Fruit fly (Drosophila melanogaster): ENCODE data around the gene CG14115.
A peak's percentile ranks its signal among the peaks of the same experiment; 100 is the strongest.

CG14115 gene

DNA sequence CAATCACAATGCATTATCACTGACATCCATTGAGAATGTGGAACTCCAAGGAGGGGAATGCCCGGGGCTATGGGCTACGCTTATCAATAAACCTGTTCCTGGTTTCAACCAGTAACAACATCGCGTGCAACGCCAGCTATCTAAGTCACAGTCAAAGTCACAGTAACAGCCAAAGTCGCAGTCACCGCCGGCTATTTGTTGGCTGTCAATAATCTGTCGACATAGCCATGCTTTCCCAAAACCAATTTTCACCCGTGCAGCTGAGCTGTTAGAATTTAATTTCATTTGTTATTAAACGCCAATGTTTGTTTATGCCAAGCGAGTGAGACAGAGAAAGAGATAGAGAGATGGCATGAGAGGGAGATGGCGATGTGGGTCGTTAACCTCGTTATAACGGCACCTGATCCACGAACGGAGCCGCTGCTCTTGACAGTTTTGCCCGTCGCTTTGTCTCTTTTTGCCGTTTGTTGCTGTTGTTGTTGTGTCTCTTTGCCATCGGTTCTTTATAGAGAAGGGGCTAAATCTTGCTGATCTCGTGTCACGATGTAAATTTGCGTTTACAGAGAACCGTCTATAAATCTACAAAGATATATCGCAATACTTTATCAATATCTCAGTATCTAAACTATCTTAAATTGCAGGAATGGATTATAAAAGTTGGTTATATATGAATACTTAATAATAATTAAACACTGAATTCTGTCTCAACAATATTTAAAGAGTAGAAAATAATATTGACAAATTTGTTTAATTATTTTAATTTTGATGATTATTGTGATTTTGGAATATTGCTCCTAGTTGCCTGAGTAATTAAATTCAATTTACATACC, 28.9 kb downstream of the CG14115 start (continued):
- TF ChIP-seq Sry-β (GFP tag; optimal IDR thresholded peaks at IDR 0.05) (peak; percentile 20), ssp (GFP tag; IDR thresholded peaks at IDR 0.05) (no peak), pzg (GFP tag; optimal IDR thresholded peaks at IDR 0.05) (no peak), kni (GFP tag; optimal IDR thresholded peaks at IDR 0.05) (peak; percentile 93), sr (GFP tag; IDR thresholded peaks at IDR 0.05) (no peak), sqz (GFP tag; optimal IDR thresholded peaks at IDR 0.05) (peak; percentile 16), tx (GFP tag; optimal IDR thresholded peaks at IDR 0.05) (no peak), Dad (GFP tag; optimal IDR thresholded peaks at IDR 0.05) (no peak), crol (GFP tag; IDR thresholded peaks at IDR 0.05) (peak; percentile 24; the same call in 1 of the 2 replicates), Nf-YB (GFP tag; optimal IDR thresholded peaks at IDR 0.05) (peak; percentile 13), CG5245 (GFP tag; optimal IDR thresholded peaks at IDR 0.05) (no peak), MBD-R2 (GFP tag; IDR thresholded peaks at IDR 0.05) (no peak), CG16815 (GFP tag; optimal IDR thresholded peaks at IDR 0.05) (no peak), lola (GFP tag; optimal IDR thresholded peaks at IDR 0.05) (peak in 1 of 3 experiments; percentile 75), zen2 (GFP tag; IDR thresholded peaks at IDR 0.05; ENCODE audit: partially characterized antibody) (0 out of 3 replicates have a peak, but pooled peaks have one; percentile 18), CG2712 (tag; optimal IDR thresholded peaks at IDR 0.05) (peak; percentile 54), CG12236 (GFP tag; optimal IDR thresholded peaks at IDR 0.05) (no peak), hth (optimal IDR thresholded peaks at IDR 0.05) (no peak), CG31441 (GFP tag; IDR thresholded peaks at IDR 0.05) (peak; percentile 88), CG8478 (optimal IDR thresholded peaks at IDR 0.05) (no peak), Dek (tag; optimal IDR thresholded peaks at IDR 0.05) (no peak), Deaf1 (tag; optimal IDR thresholded peaks at IDR 0.05) (no peak), NC2β (GFP tag; optimal IDR thresholded peaks at IDR 0.05) (peak; percentile 26), D (optimal IDR thresholded peaks at IDR 0.05) (peak; percentile 43), D (GFP tag; optimal IDR thresholded peaks at IDR 0.05) (no peak), CG30403 (GFP tag; optimal IDR thresholded peaks at IDR 0.05) (peak; percentile 15), CG7556 (GFP tag; optimal IDR thresholded peaks at IDR 0.05) (peak; percentile 57), CG5953 (GFP tag; IDR thresholded peaks at IDR 0.05) (no peak), scrt (GFP tag; optimal IDR thresholded peaks at IDR 0.05) (no peak), CG9727 (GFP tag; optimal IDR thresholded peaks at IDR 0.05) (peak; percentile 60), gce (GFP tag; IDR thresholded peaks at IDR 0.05) (peak; percentile 61; the same call in 1 of the 3 replicates), nau (GFP tag; optimal IDR thresholded peaks at IDR 0.05) (no peak), CG11695 (GFP tag; IDR thresholded peaks at IDR 0.05) (no peak), ham (GFP tag; IDR thresholded peaks at IDR 0.05) (no peak), chm (GFP tag; IDR thresholded peaks at IDR 0.05) (peak; percentile 45; the same call in 1 of the 2 replicates), CG12659 (GFP tag; optimal IDR thresholded peaks at IDR 0.05) (peak; percentile 29), CG14860 (GFP tag; IDR thresholded peaks at IDR 0.05; ENCODE audit: partially characterized antibody) (no peak), D19B (GFP tag; optimal IDR thresholded peaks at IDR 0.05) (no peak), CG3281 (GFP tag; optimal IDR thresholded peaks at IDR 0.05) (peak; percentile 1), CG10267 (tag; optimal IDR thresholded peaks at IDR 0.05) (peak; percentile 37), CG4404 (GFP tag; IDR thresholded peaks at IDR 0.05) (no peak), CG33557 (GFP tag; optimal IDR thresholded peaks at IDR 0.05) (peak; percentile 5), CG7839 (tag; optimal IDR thresholded peaks at IDR 0.05) (peak; percentile 42), CG10979 (tag; optimal IDR thresholded peaks at IDR 0.05) (peak; percentile 54), Elba2 (GFP tag; optimal IDR thresholded peaks at IDR 0.05) (no peak), CG9437 (GFP tag; optimal IDR thresholded peaks at IDR 0.05) (peak; percentile 40), chif (GFP tag; optimal IDR thresholded peaks at IDR 0.05) (no peak), Ada2b (GFP tag; IDR thresholded peaks at IDR 0.05) (no peak), CG8290 (GFP tag; optimal IDR thresholded peaks at IDR 0.05) (no peak), CG8290 (tag; optimal IDR thresholded peaks at IDR 0.05) (peak in 1 of 2 experiments; percentile 61)
